Fruit fly (Drosophila melanogaster) whole organism, embryonic: Measurements from ENCODE around the gene Osi20.
A peak's percentile ranks its signal among the peaks of the same experiment; 100 is the strongest.

ENCODE experiments used
- CG10543 ChIP-seq: fragments of 200-800 bp; sonication (Bioruptor generic); optimal IDR thresholded peaks from 3 replicates; lab custom pipeline; 2017; ENCODE audit warnings: missing biosample characterization, mild to moderate bottlenecking, missing genetic modification characterization, moderate library complexity
- CG11504 ChIP-seq: fragments of 200-800 bp; sonication (Bioruptor generic); optimal IDR thresholded peaks from 3 replicates; lab custom pipeline; 2019; ENCODE audit warnings: missing biosample characterization, mild to moderate bottlenecking, missing genetic modification characterization, moderate library complexity
- CG11696 ChIP-seq: fragments of 200-800 bp; sonication (Bioruptor generic); IDR thresholded peaks from 2 replicates; pipeline ENCODE4 v1.3.6; 2022; ENCODE audit warnings: missing biosample characterization, missing genetic modification characterization
- CG12391 ChIP-seq: fragments of 200-800 bp; sonication (Bioruptor generic); optimal IDR thresholded peaks from 3 replicates; lab custom pipeline; 2018; ENCODE audit warnings: missing biosample characterization, mild to moderate bottlenecking, missing genetic modification characterization, moderate library complexity
- CG12659 ChIP-seq: fragments of 200-800 bp; sonication (Bioruptor generic); optimal IDR thresholded peaks from 3 replicates; lab custom pipeline; 2017; ENCODE audit warnings: mild to moderate bottlenecking, missing biosample characterization, missing genetic modification reagents, missing genetic modification characterization
- CG12769 ChIP-seq: fragments of 200-800 bp; sonication (Bioruptor generic); optimal IDR thresholded peaks from 2 replicates; lab custom pipeline; 2019; ENCODE audit warnings: missing biosample characterization, mild to moderate bottlenecking, missing genetic modification characterization, moderate library complexity
- CG13424 ChIP-seq: fragments of 200-800 bp; sonication (Bioruptor generic); optimal IDR thresholded peaks from 2 replicates; lab custom pipeline; 2019; ENCODE audit warnings: missing biosample characterization, mild to moderate bottlenecking, missing genetic modification characterization, moderate library complexity
- CG13894 ChIP-seq: fragments of 200-800 bp; sonication (Bioruptor generic); optimal IDR thresholded peaks from 3 replicates; lab custom pipeline; 2018; ENCODE audit warnings: missing biosample characterization, mild to moderate bottlenecking, missing genetic modification characterization, moderate library complexity
- CG16779 ChIP-seq: fragments of 200-800 bp; sonication (Bioruptor generic); IDR thresholded peaks from 2 replicates; pipeline ENCODE4 v1.3.6; 2022; ENCODE audit warnings: missing biosample characterization, missing genetic modification characterization
- CG17829 ChIP-seq: fragments of 200-800 bp; optimal IDR thresholded peaks from 2 replicates; lab custom pipeline; 2019; ENCODE audit warnings: missing biosample characterization, mild to moderate bottlenecking, missing genetic modification characterization, moderate library complexity
- CG18262 ChIP-seq: fragments of 200-800 bp; optimal IDR thresholded peaks from 3 replicates; lab custom pipeline; 2019; ENCODE audit warnings: missing biosample characterization, mild to moderate bottlenecking, missing genetic modification characterization, moderate library complexity
- CG2712 ChIP-seq: fragments of 200-800 bp; optimal IDR thresholded peaks from 3 replicates; lab custom pipeline; 2019; ENCODE audit warnings: missing biosample characterization, mild to moderate bottlenecking, missing genetic modification characterization, moderate library complexity
- CG30403 ChIP-seq: fragments of 200-800 bp; sonication (Bioruptor generic); optimal IDR thresholded peaks from 3 replicates; lab custom pipeline; 2016; ENCODE audit warnings: missing biosample characterization, missing genetic modification characterization
- CG31441 ChIP-seq: fragments of 200-800 bp; sonication (Bioruptor generic); IDR thresholded peaks from 2 replicates; pipeline ENCODE4 v1.3.6; 2022; ENCODE audit warnings: missing biosample characterization, missing genetic modification characterization
- CG3281 ChIP-seq: fragments of 200-800 bp; sonication (Bioruptor generic); optimal IDR thresholded peaks from 3 replicates; lab custom pipeline; 2017; ENCODE audit warnings: missing biosample characterization, mild to moderate bottlenecking, missing genetic modification characterization
- CG42726 ChIP-seq: fragments of 200-800 bp; sonication (Bioruptor generic); IDR thresholded peaks from 2 replicates; pipeline ENCODE4 v1.3.6; 2022; ENCODE audit warnings: missing biosample characterization, missing genetic modification characterization; ENCODE audit not compliant: partially characterized antibody
- CG6791 ChIP-seq: fragments of 200-800 bp; sonication (Bioruptor generic); IDR thresholded peaks from 3 replicates; pipeline ENCODE4 v1.3.6; 2022; ENCODE audit warnings: missing biosample characterization, missing genetic modification characterization; ENCODE audit not compliant: partially characterized antibody
- CG7963 ChIP-seq: fragments of 200-800 bp; sonication (Bioruptor generic); IDR thresholded peaks from 3 replicates; pipeline ENCODE4 v1.3.6; 2022; ENCODE audit warnings: missing biosample characterization, missing genetic modification characterization; ENCODE audit not compliant: partially characterized antibody
- CG9876 ChIP-seq: fragments of 200-800 bp; sonication (Bioruptor generic); optimal IDR thresholded peaks from 2 replicates; lab custom pipeline; 2016; ENCODE audit warnings: missing biosample characterization, missing genetic modification characterization
- CG9932 ChIP-seq: fragments of 200-800 bp; sonication (Bioruptor generic); IDR thresholded peaks from 2 replicates; pipeline ENCODE4 v1.3.6; 2022; ENCODE audit warnings: missing biosample characterization, missing genetic modification characterization
- CHES-1-like ChIP-seq: fragments of 200-800 bp; sonication (Bioruptor generic); optimal IDR thresholded peaks from 2 replicates; lab custom pipeline; 2016; ENCODE audit warnings: missing biosample characterization, missing genetic modification characterization
- Dref ChIP-seq: fragments of 200-800 bp; sonication (Bioruptor generic); IDR thresholded peaks from 2 replicates; pipeline ENCODE4 v1.3.6; 2022; ENCODE audit warnings: missing biosample characterization, missing genetic modification characterization
- Drgx ChIP-seq: fragments of 200-800 bp; sonication (Bioruptor generic); IDR thresholded peaks from 2 replicates; pipeline ENCODE4 v1.3.6; 2022; ENCODE audit warnings: missing biosample characterization, missing genetic modification characterization
- H15 ChIP-seq: fragments of 200-800 bp; sonication (Bioruptor generic); IDR thresholded peaks from 3 replicates; pipeline ENCODE4 v1.3.6; 2022; ENCODE audit warnings: missing biosample characterization, missing genetic modification characterization
- Hr51 ChIP-seq, 2 experiments: fragments of 200-800 bp; sonication (Bioruptor generic); optimal IDR thresholded peaks; 2 replicates in 1 of 2; 3 replicates in 1 of 2; lab custom pipeline; 2016 to 2018; ENCODE audit warnings: missing biosample characterization in 2 of 2, missing genetic modification characterization in 2 of 2, mild to moderate bottlenecking in 1 of 2, moderate library complexity in 1 of 2
- Jarid2 ChIP-seq: fragments of 200-800 bp; sonication (Bioruptor generic); optimal IDR thresholded peaks from 3 replicates; lab custom pipeline; 2017; ENCODE audit warnings: mild to moderate bottlenecking, missing biosample characterization, missing genetic modification reagents, missing genetic modification characterization
- Med ChIP-seq: fragments of 200-800 bp; sonication (Bioruptor generic); peaks from one replicate; lab custom pipeline; 2016; ENCODE audit warnings: missing biosample characterization, missing genetic modification characterization, mild to moderate bottlenecking, inconsistent platforms, moderate library complexity
- Myb ChIP-seq: fragments of 200-800 bp; sonication (Bioruptor generic); optimal IDR thresholded peaks from 2 replicates; lab custom pipeline; 2016; ENCODE audit warnings: missing biosample characterization, missing genetic modification characterization
- Nf-YC ChIP-seq: fragments of 200-800 bp; optimal IDR thresholded peaks from 3 replicates; lab custom pipeline; 2019; ENCODE audit warnings: missing biosample characterization, mild to moderate bottlenecking, missing genetic modification characterization, moderate library complexity
- Sox102F ChIP-seq: fragments of 200-800 bp; sonication (Bioruptor generic); optimal IDR thresholded peaks from 2 replicates; lab custom pipeline; 2018; ENCODE audit warnings: missing biosample characterization, mild to moderate bottlenecking, missing genetic modification characterization, moderate library complexity
- Usf ChIP-seq: fragments of 200-800 bp; sonication (Bioruptor generic); optimal IDR thresholded peaks from 2 replicates; lab custom pipeline; 2017; ENCODE audit warnings: missing genotype, missing biosample characterization, missing genetic modification characterization
- Xbp1 ChIP-seq: fragments of 200-800 bp; sonication (Bioruptor generic); optimal IDR thresholded peaks from 3 replicates; lab custom pipeline; 2016; ENCODE audit warnings: missing biosample characterization, mild to moderate bottlenecking, missing genetic modification characterization
- dati ChIP-seq: fragments of 200-800 bp; sonication (Bioruptor generic); IDR thresholded peaks from 2 replicates; pipeline ENCODE4 v1.3.6; 2022; ENCODE audit warnings: missing biosample characterization, missing genetic modification characterization
- dmrt99B ChIP-seq: fragments of 200-800 bp; sonication (Bioruptor generic); optimal IDR thresholded peaks from 2 replicates; lab custom pipeline; 2018; ENCODE audit warnings: missing biosample characterization, mild to moderate bottlenecking, missing genetic modification characterization, moderate library complexity
- ewg ChIP-seq: fragments of 200-800 bp; sonication (Bioruptor generic); optimal IDR thresholded peaks from 3 replicates; lab custom pipeline; 2017; ENCODE audit warnings: mild to moderate bottlenecking, missing biosample characterization, missing genetic modification reagents, missing genetic modification characterization
- grau ChIP-seq: fragments of 200-800 bp; optimal IDR thresholded peaks from 3 replicates; lab custom pipeline; 2019; ENCODE audit warnings: missing biosample characterization, mild to moderate bottlenecking, missing genetic modification characterization, moderate library complexity
- grn ChIP-seq: fragments of 200-800 bp; sonication (Bioruptor generic); optimal IDR thresholded peaks from 3 replicates; lab custom pipeline; 2017; ENCODE audit warnings: missing biosample characterization, missing genetic modification characterization
- her ChIP-seq: fragments of 200-800 bp; sonication (Bioruptor generic); optimal IDR thresholded peaks from 2 replicates; lab custom pipeline; 2016; ENCODE audit warnings: missing biosample characterization, missing genetic modification characterization
- jigr1 ChIP-seq: fragments of 200-800 bp; sonication (Bioruptor generic); IDR thresholded peaks from 3 replicates; pipeline ENCODE4 v1.3.6; 2022; ENCODE audit warnings: missing biosample characterization, missing genetic modification characterization
- lola ChIP-seq, 3 experiments: fragments of >200 bp in 2 of 3; fragments of 200-800 bp in 1 of 3; sonication (Bioruptor generic) in 1 of 3; optimal IDR thresholded peaks; 2 replicates each; lab custom pipeline; 2017 to 2019; ENCODE audit warnings: missing biosample characterization in 3 of 3, missing genetic modification characterization in 3 of 3, mild to moderate bottlenecking in 1 of 3, moderate library complexity in 1 of 3
- mirr ChIP-seq: fragments of 200-800 bp; sonication (Bioruptor generic); optimal IDR thresholded peaks from 3 replicates; lab custom pipeline; 2018; ENCODE audit warnings: missing biosample characterization, mild to moderate bottlenecking, missing genetic modification characterization
- nerfin-2 ChIP-seq: fragments of 200-800 bp; sonication (Bioruptor generic); IDR thresholded peaks from 2 replicates; pipeline ENCODE4 v1.3.6; 2022; ENCODE audit warnings: missing biosample characterization, missing genetic modification characterization; ENCODE audit not compliant: partially characterized antibody
- oc ChIP-seq: fragments of 200-800 bp; sonication (Bioruptor generic); optimal IDR thresholded peaks from 2 replicates; lab custom pipeline; 2018; ENCODE audit warnings: missing biosample characterization, mild to moderate bottlenecking, missing genetic modification characterization, moderate library complexity
- phol ChIP-seq: fragments of 200-800 bp; sonication (Bioruptor generic); optimal IDR thresholded peaks from 3 replicates; lab custom pipeline; 2018; ENCODE audit warnings: missing biosample characterization, mild to moderate bottlenecking, missing genetic modification characterization, moderate library complexity
- pnt ChIP-seq: fragments of 200-800 bp; sonication (Bioruptor generic); optimal IDR thresholded peaks from 3 replicates; lab custom pipeline; 2016; ENCODE audit warnings: missing biosample characterization, missing genetic modification characterization
- sr ChIP-seq: fragments of 200-800 bp; sonication (Bioruptor generic); IDR thresholded peaks from 3 replicates; pipeline ENCODE4 v1.3.6; 2022; ENCODE audit warnings: missing biosample characterization, missing genetic modification characterization
- zen ChIP-seq: fragments of 200-800 bp; sonication (Bioruptor generic); optimal IDR thresholded peaks from 3 replicates; lab custom pipeline; 2018; ENCODE audit warnings: missing biosample characterization, mild to moderate bottlenecking, missing genetic modification characterization, moderate library complexity

Gene Osi20

dm6 chr3R:6342702-6343101 lies 2.8 kb downstream of the Osi20 start, which contains the start of gene CG10298 (continued):
- TF ChIP-seq sr (GFP tag; lab: Robert Waterston, UW) (no peak), CG7963 (no peak), CG6791 (GFP tag; lab: Robert Waterston, UW) (no peak), pnt (GFP tag; lab: Kevin White, UChicago) (no peak), her (no peak), CG9876 (no peak)

DNA sequence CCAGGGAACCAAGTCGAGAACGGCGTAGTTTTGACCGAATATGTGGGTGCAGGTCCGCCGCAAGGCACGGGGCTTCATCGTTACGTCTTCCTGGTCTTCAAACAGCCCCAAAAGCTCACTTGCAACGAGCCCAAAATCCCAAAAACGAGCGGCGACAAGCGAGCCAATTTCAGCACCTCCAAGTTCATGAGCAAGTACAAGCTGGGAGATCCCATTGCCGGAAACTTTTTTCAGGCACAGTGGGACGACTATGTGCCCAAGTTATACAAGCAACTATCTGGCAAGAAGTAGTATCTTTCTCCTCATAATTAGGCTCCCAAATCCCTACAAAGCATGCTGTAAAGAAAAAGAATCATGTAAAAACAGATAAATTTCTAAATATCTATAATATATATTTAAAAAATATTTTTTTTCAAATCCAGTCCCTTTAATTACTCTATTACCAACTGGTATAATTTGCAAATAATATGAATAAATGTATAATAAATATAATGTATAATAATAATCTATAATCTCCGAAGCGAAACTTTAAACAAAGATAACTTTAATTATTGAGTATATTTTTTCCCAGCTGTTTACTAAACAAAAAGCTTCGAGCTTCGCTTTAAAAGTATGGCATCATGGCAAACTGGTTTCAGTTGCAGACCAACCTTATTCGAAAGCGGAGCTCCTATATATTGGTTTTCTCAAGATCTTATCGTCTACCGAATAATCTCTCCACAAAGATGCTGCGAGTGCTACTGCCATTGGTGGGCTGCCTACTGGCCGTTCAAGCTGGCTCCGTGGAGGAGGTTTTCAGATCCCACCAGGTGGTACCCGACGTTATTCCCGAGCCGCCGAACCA lies 3.7 kb downstream of the Osi20 start, which contains the start of gene CG17919:
Gene CG17919, plus strand, starts transcription at position 634 of the 844 bp plus-strand sequence.
- 0 out of 2 replicates have a peak, but pooled peaks have one; percentile 28 for TF ChIP-seq CG9932 (GFP tag; lab: Robert Waterston, UW)
- TF ChIP-seq Hr51 (GFP tag; optimal IDR thresholded peaks at IDR 0.05; lab: Kevin White, UChicago): peak in 1 of 2 experiments; percentile 57
- TF ChIP-seq CG18262: peak; percentile 23
- TF ChIP-seq grn: peak; percentile 91
- TF ChIP-seq Jarid2 (GFP tag; lab: Kevin White, UChicago): peak; percentile 36
- peak; percentile 10 for TF ChIP-seq grau (tag; lab: Kevin White, UChicago)
- 0 out of 2 replicates have a peak, but pooled peaks have one; percentile 9 for TF ChIP-seq Drgx (GFP tag; lab: Robert Waterston, UW)
- TF ChIP-seq CG12391 (tag; lab: Kevin White, UChicago): peak; percentile 9
- TF ChIP-seq H15 (GFP tag; lab: Robert Waterston, UW): no peak
- TF ChIP-seq CG16779 (GFP tag; lab: Robert Waterston, UW): no peak
- no peak for TF ChIP-seq jigr1 (GFP tag; lab: Robert Waterston, UW)
- TF ChIP-seq dati: no peak
- TF ChIP-seq Sox102F (GFP tag; lab: Kevin White, UChicago): peak; percentile 6
- peak; percentile 7 for TF ChIP-seq CG13894 (tag; lab: Kevin White, UChicago)
- peak; percentile 11 for TF ChIP-seq Xbp1 (GFP tag; lab: Kevin White, UChicago)
- TF ChIP-seq Nf-YC (tag; lab: Kevin White, UChicago): peak; percentile 15
- peak; percentile 31; the same call in 1 of the 2 replicates for TF ChIP-seq CG31441 (GFP tag; lab: Robert Waterston, UW)
- no peak for TF ChIP-seq mirr
- peak; percentile 20 for TF ChIP-seq CG13424
- peak; percentile 18 for TF ChIP-seq CG2712 (tag; lab: Kevin White, UChicago)
- TF ChIP-seq phol (tag; lab: Kevin White, UChicago): peak; percentile 1
- TF ChIP-seq oc (tag; lab: Kevin White, UChicago): peak; percentile 35
- peak; percentile 26 for TF ChIP-seq CG12769
- TF ChIP-seq CG30403: peak; percentile 9
- TF ChIP-seq CG11504 (tag; lab: Kevin White, UChicago): peak; percentile 38
- TF ChIP-seq zen: no peak
- TF ChIP-seq Med: peak; percentile 48
- peak; percentile 37 for TF ChIP-seq dmrt99B (tag; lab: Kevin White, UChicago)

DNA sequence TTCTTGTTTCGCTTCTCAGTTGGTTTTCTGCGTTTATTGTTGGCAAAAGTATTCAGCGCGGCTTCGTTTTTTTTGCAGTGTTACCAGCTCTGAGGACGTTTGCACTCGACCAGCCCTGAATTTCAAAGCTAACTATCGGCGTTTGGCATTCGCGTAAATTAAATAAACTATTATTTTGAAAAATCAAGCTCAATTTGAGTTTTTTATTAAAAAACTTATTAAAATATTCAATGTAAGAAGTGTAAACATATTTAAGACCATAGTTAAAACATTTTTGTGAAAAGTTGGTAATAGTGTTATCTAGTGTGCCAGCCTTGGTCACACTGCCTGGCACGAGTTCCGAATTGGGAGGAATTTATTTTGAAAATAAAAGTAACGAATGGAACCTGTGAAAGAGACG lies 5.9 kb downstream of the Osi20 start, which contains the start of the genes SmD2 and CG18048:
Gene SmD2, minus strand, starts transcription at position 98 of the 400 bp plus-strand sequence.
Gene CG18048, plus strand, starts transcription at position 298 of the 400 bp plus-strand sequence.
- TF ChIP-seq Myb (GFP tag; lab: Kevin White, UChicago) (peak; percentile 61), CG11696 (no peak), Usf (GFP tag; lab: Kevin White, UChicago) (no peak), CG12659 (GFP tag; lab: Kevin White, UChicago) (peak; percentile 47), CG3281 (GFP tag; lab: Kevin White, UChicago) (no peak), CG42726 (GFP tag; lab: Robert Waterston, UW) (peak; percentile 39; the same call in 1 of the 2 replicates), nerfin-2 (GFP tag; lab: Robert Waterston, UW) (peak; percentile 54; the same call in 1 of the 2 replicates), CHES-1-like (GFP tag; lab: Kevin White, UChicago) (peak; percentile 6), ewg (no peak), Dref (peak; percentile 31), CG17829 (tag; lab: Kevin White, UChicago) (peak; percentile 45), CG10543 (GFP tag; lab: Kevin White, UChicago) (no peak), lola (GFP tag; optimal IDR thresholded peaks at IDR 0.05; lab: Kevin White, UChicago) (peak in 1 of 3 experiments; percentile 10)
